Worm (Caenorhabditis elegans): ENCODE measurements around the gene dos-1.

dos-1 gene

ce11 chrIII:9104060-9104459 is 317 bp downstream of the dos-1 start (continued):
- no peak for TF ChIP-seq B0035.1 (tag; optimal IDR thresholded peaks at IDR 0.05)
- TF ChIP-seq lir-1 (GFP tag; conservative IDR thresholded peaks at IDR 0.05): no peak
- peak; percentile 77 for TF ChIP-seq lsy-27 (tag; optimal IDR thresholded peaks at IDR 0.05; ENCODE audit: borderline replicate concordance, insufficient read depth)
- peak; percentile 65; the same call in 1 of the 2 replicates for TF ChIP-seq ztf-6 (GFP tag; IDR thresholded peaks at IDR 0.05)
- TF ChIP-seq mxl-1 (tag; optimal IDR thresholded peaks at IDR 0.05): peak; percentile 51
- no peak for TF ChIP-seq let-607 (tag; optimal IDR thresholded peaks at IDR 0.05)
- TF ChIP-seq attf-3 (GFP tag; conservative IDR thresholded peaks at IDR 0.05): peak; percentile 64
- no peak for TF ChIP-seq nhr-27 (tag; optimal IDR thresholded peaks at IDR 0.05)
- peak; percentile 33 for TF ChIP-seq nhr-80 (tag; optimal IDR thresholded peaks at IDR 0.05)
- 0 out of 2 replicates have a peak, but pooled peaks have one; percentile 55 for TF ChIP-seq pbrm-1 (GFP tag; IDR thresholded peaks at IDR 0.05)
- TF ChIP-seq nhr-179 (tag; optimal IDR thresholded peaks at IDR 0.05): no peak
- TF ChIP-seq ztf-22 (GFP tag; optimal IDR thresholded peaks at IDR 0.05): no peak
- no peak for TF ChIP-seq atf-7 (tag; optimal IDR thresholded peaks at IDR 0.05)
- no peak for TF ChIP-seq F10E7.11 (tag; optimal IDR thresholded peaks at IDR 0.05)
- no peak for TF ChIP-seq F39B2.1 (GFP tag; IDR thresholded peaks at IDR 0.05)
- TF ChIP-seq T26A5.8 (tag; optimal IDR thresholded peaks at IDR 0.05): no peak
- no peak for TF ChIP-seq lin-40 (tag; optimal IDR thresholded peaks at IDR 0.05)
- TF ChIP-seq snpc-1.1 (tag; optimal IDR thresholded peaks at IDR 0.05; ENCODE audit: insufficient read depth): peak; percentile 88
- no peak for TF ChIP-seq lag-1 (GFP tag; IDR thresholded peaks at IDR 0.05)
- no peak for TF ChIP-seq hlh-26 (GFP tag; conservative IDR thresholded peaks at IDR 0.05)
- 0 out of 2 replicates have a peak, but pooled peaks have one; percentile 57 for TF ChIP-seq Y79H2A.3 (GFP tag; conservative IDR thresholded peaks at IDR 0.05)
- peak; percentile 52 for TF ChIP-seq ceh-91 (GFP tag; IDR thresholded peaks at IDR 0.05)
- no peak for TF ChIP-seq lin-35 (GFP tag; optimal IDR thresholded peaks at IDR 0.05)
- TF ChIP-seq Y53F4B.3 (GFP tag; IDR thresholded peaks at IDR 0.05): peak; percentile 27; the same call in 1 of the 2 replicates
- peak; percentile 31 to 81 for TF ChIP-seq rec-8 (tag; optimal IDR thresholded peaks at IDR 0.05)
- TF ChIP-seq F49E8.2 (tag; optimal IDR thresholded peaks at IDR 0.05; ENCODE audit: insufficient read depth): peak; percentile 40
- TF ChIP-seq sptf-2 (GFP tag; optimal IDR thresholded peaks at IDR 0.05): no peak
- peak; percentile 29 for TF ChIP-seq snpc-1.3 (tag; optimal IDR thresholded peaks at IDR 0.05; ENCODE audit: insufficient read depth)
- no peak for TF ChIP-seq xnd-1 (tag; optimal IDR thresholded peaks at IDR 0.05)
- TF ChIP-seq lsl-1 (GFP tag; optimal IDR thresholded peaks at IDR 0.05): peak; percentile 56
- TF ChIP-seq somi-1 (GFP tag; optimal IDR thresholded peaks at IDR 0.05): peak; percentile 24
- TF ChIP-seq madf-10 (tag; optimal IDR thresholded peaks at IDR 0.05): no peak
- TF ChIP-seq ztf-28 (GFP tag; IDR thresholded peaks at IDR 0.05): no peak
- TF ChIP-seq pha-4 (tag; optimal IDR thresholded peaks at IDR 0.05): no peak
- peak; percentile 83 for TF ChIP-seq nhr-90 (tag; optimal IDR thresholded peaks at IDR 0.05)
- TF ChIP-seq gei-17 (GFP tag; optimal IDR thresholded peaks at IDR 0.05): no peak
- no peak for TF ChIP-seq Y53G8AR.9 (GFP tag; conservative IDR thresholded peaks at IDR 0.05)
- peak; percentile 76 for TF ChIP-seq D2030.7 (GFP tag; IDR thresholded peaks at IDR 0.05)
- peak; percentile 27 for TF ChIP-seq tlf-1 (GFP tag; optimal IDR thresholded peaks at IDR 0.05)
- TF ChIP-seq ztf-25 (GFP tag; IDR thresholded peaks at IDR 0.05): 0 out of 2 replicates have a peak, but pooled peaks have one; percentile 50
- TF ChIP-seq unc-62 (GFP tag; optimal IDR thresholded peaks at IDR 0.05): no peak
- TF ChIP-seq cebp-2 (GFP tag; IDR thresholded peaks at IDR 0.05): no peak
- peak; percentile 88 for TF ChIP-seq egl-44 (GFP tag; IDR thresholded peaks at IDR 0.05)
- peak; percentile 36 for TF ChIP-seq K12H6.12 (tag; optimal IDR thresholded peaks at IDR 0.05)
- peak; percentile 32; the same call in 1 of the 2 replicates for TF ChIP-seq F33H1.4 (GFP tag; IDR thresholded peaks at IDR 0.05)
- TF ChIP-seq B0261.1 (tag; optimal IDR thresholded peaks at IDR 0.05): peak; percentile 84
- TF ChIP-seq ZK185.1 (tag; optimal IDR thresholded peaks at IDR 0.05; ENCODE audit: poor library complexity, severe bottlenecking): peak; percentile 45

Measured in whole organism, young adult.